Worm (Caenorhabditis elegans) whole organism, early embryonic: ENCODE measurements around the gene B0244.4.

Experiments
- B0310.2 ChIP-seq: sonication (generic microtip); optimal IDR thresholded peaks from 2 replicates; lab custom pipeline; 2016; ENCODE audit warnings: mild to moderate bottlenecking, missing genetic modification characterization, missing compliant biosample characterization
- ama-1 ChIP-seq: fragments of 150-350 bp; optimal IDR thresholded peaks from 2 replicates; lab custom pipeline; 2014
- ceh-13 ChIP-seq: fragments of 200-800 bp; sonication (Bioruptor generic); optimal IDR thresholded peaks from 2 replicates; lab custom pipeline; 2018; ENCODE audit warnings: mild to moderate bottlenecking, missing genetic modification characterization, missing compliant biosample characterization
- ceh-36 ChIP-seq: sonication (generic microtip); optimal IDR thresholded peaks from 2 replicates; lab custom pipeline; 2016; ENCODE audit warnings: missing genetic modification characterization, inconsistent platforms, missing compliant biosample characterization
- ets-7 ChIP-seq: sonication (generic microtip); optimal IDR thresholded peaks from 2 replicates; lab custom pipeline; 2016; ENCODE audit warnings: missing genotype, missing genetic modification characterization, missing compliant biosample characterization
- flt-1 ChIP-seq: fragments of 200-800 bp; sonication (Bioruptor generic); IDR thresholded peaks from 2 replicates; pipeline ENCODE4 v1.3.6; 2022; ENCODE audit warnings: missing genetic modification characterization, missing compliant biosample characterization
- hmbx-1 ChIP-seq: sonication (generic microtip); optimal IDR thresholded peaks from 2 replicates; lab custom pipeline; 2016; ENCODE audit warnings: mild to moderate bottlenecking, missing genetic modification characterization, missing compliant biosample characterization
- hmg-4 ChIP-seq: fragments of 200-800 bp; sonication (Bioruptor generic); optimal IDR thresholded peaks from 2 replicates; lab custom pipeline; 2018; ENCODE audit warnings: mild to moderate bottlenecking, missing genetic modification characterization, missing compliant biosample characterization
- scrt-1 ChIP-seq: fragments of 200-800 bp; sonication (Bioruptor generic); IDR thresholded peaks from 2 replicates; pipeline ENCODE4 v1.3.6; 2022; ENCODE audit warnings: missing genetic modification characterization, missing compliant biosample characterization
- tbx-37 ChIP-seq: fragments of 200-800 bp; sonication (Bioruptor generic); conservative IDR thresholded peaks from 2 replicates; pipeline ENCODE4 v1.3.6; 2022; ENCODE audit warnings: missing genetic modification reagents, missing genetic modification characterization, missing compliant biosample characterization
- tra-4 ChIP-seq: sonication (generic microtip); optimal IDR thresholded peaks from 2 replicates; lab custom pipeline; 2017; ENCODE audit warnings: missing genetic modification characterization, missing compliant biosample characterization

DNA sequence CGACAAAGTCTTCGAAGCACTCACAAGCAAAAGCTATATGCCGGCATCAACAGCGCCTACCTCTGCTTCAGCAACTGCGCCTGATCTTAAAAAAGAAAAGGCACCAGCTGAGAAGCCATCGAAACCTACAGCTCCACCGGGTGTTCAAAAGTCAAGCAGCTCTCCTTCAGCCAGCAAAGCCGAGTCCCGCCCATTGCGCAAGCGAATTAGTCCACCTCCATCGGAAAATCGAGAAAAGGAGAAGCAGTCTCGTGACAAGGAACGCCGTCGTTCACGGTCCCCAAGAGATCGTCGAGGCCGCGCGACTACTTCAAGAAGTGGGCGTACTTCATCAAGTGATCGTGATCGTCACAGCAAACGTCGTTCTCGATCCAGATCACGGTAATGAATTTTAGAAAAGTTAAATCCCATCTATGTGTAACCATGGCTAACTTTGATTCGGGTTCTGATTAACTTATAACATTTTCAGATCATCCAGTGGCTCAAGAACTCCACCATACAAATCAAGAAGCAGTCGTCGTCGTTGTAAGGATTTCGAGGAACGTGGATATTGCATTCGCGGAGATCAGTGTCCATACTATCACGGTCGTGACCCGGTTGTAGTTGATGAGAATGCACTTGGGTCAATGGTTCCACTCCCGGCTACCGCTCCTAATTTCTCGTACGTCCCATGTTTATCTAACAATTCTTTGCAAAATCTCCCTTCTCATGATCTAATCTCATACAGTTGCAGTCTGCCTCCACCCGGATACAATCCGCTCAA is 35.2 kb upstream of the B0244.4 start:
- TF ChIP-seq ama-1 (lab: Kevin White, UChicago) (no peak), tra-4 (tag; lab: Kevin White, UChicago) (no peak), flt-1 (GFP tag; lab: Robert Waterston, UW) (no peak), ets-7 (tag; lab: Kevin White, UChicago) (no peak), ceh-13 (no peak), B0310.2 (tag; lab: Kevin White, UChicago) (no peak), scrt-1 (GFP tag; lab: Robert Waterston, UW) (no peak), ceh-36 (no peak), tbx-37 (no peak), hmg-4 (no peak), hmbx-1 (tag; lab: Kevin White, UChicago) (no peak)
